Worm (Caenorhabditis elegans): ENCODE results near the gene cul-3.

- TF ChIP-seq pha-4 (tag; optimal IDR thresholded peaks at IDR 0.05) (no peak), K02D7.2 (tag; optimal IDR thresholded peaks at IDR 0.05) (no peak), ama-1 (optimal IDR thresholded peaks at IDR 0.05) (no peak), nhr-232 (tag; optimal IDR thresholded peaks at IDR 0.05) (no peak), C38D4.7 (GFP tag; optimal IDR thresholded peaks at IDR 0.05) (no peak), ets-4 (tag; optimal IDR thresholded peaks at IDR 0.05) (no peak), fkh-10 (GFP tag; optimal IDR thresholded peaks at IDR 0.05) (no peak), ttx-3 (tag; optimal IDR thresholded peaks at IDR 0.05) (no peak), unc-42 (tag; optimal IDR thresholded peaks at IDR 0.05) (no peak), ceh-2 (tag; optimal IDR thresholded peaks at IDR 0.05) (no peak), nhr-11 (tag; optimal IDR thresholded peaks at IDR 0.05) (no peak)
Observed at ce11 chrV:189436-189835, 12.2 kb downstream of the cul-3 start.
